Worm (Caenorhabditis elegans) whole organism, L1 larva: ENCODE results near the gene F58E6.5.

Experiments used
- elt-2 ChIP-seq: sonication (generic microtip); optimal IDR thresholded peaks from 2 replicates; lab custom pipeline; 2016; ENCODE audit warnings: missing genetic modification characterization, mild to moderate bottlenecking, inconsistent platforms, missing compliant biosample characterization, missing genetic modification reagents
- jun-1 ChIP-seq: fragments of 150-350 bp; optimal IDR thresholded peaks from 2 replicates; lab custom pipeline; 2014; ENCODE audit warnings: missing biosample characterization, missing genetic modification reagents, missing genetic modification characterization
- lir-3 ChIP-seq: sonication (generic microtip); optimal IDR thresholded peaks from 2 replicates; lab custom pipeline; 2016; ENCODE audit warnings: mild to moderate bottlenecking, missing genetic modification characterization, moderate library complexity, missing compliant biosample characterization; ENCODE audit not compliant: poor library complexity
- lsy-2 ChIP-seq, 2 experiments: fragments of 150-350 bp; optimal IDR thresholded peaks; 2 replicates each; lab custom pipeline; 2014; ENCODE audit warnings: missing biosample characterization in 2 of 2, missing genetic modification characterization in 2 of 2
- nhr-237 ChIP-seq: fragments of 150-350 bp; optimal IDR thresholded peaks from 2 replicates; lab custom pipeline; 2014; ENCODE audit warnings: missing biosample characterization, missing genetic modification characterization

DNA sequence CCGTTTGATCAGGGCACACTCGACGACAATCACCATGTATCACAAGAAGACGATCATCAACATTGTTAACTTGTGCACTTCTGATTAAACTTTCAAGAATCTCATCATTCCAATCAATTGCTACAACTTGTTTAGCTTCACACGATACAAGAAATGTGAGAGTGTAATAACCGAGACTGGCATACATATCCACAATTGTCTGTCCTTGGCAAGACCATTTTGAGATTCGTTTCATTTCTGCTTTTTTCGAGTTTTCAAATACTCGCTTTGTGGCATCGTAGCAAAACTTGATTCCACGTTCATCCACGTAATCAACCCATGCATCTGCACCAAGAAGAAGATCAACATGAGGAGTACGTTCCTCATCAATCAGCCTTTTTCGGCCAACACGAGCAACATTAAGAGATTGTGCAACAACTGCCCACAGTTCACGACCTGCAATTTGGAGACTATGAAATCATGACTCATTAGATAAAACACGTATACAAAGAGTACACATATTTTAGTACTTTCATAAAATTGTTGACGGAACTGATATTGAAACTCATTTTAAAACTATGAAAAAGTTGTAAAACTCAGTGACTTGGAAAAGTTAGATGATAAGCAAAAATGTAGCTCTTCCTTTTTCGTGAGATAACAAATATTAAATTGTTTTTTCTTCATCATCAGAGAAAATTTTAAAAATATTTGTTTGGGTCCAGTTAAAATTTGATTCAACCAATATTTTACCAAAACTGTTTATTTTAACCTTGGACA, 41.8 kb downstream of the F58E6.5 start:
- no peak for TF ChIP-seq nhr-237 (tag; lab: Kevin White, UChicago)
- no peak for TF ChIP-seq lsy-2 (tag; optimal IDR thresholded peaks at IDR 0.05; lab: Kevin White, UChicago)
- TF ChIP-seq lir-3 (tag; lab: Kevin White, UChicago), result no peak
- TF ChIP-seq elt-2 (tag; lab: Kevin White, UChicago), result peak; percentile 51
- no peak for TF ChIP-seq jun-1 (tag; lab: Kevin White, UChicago)
